Worm (Caenorhabditis elegans): ENCODE results near the gene otub-1.

otub-1 gene

DNA sequence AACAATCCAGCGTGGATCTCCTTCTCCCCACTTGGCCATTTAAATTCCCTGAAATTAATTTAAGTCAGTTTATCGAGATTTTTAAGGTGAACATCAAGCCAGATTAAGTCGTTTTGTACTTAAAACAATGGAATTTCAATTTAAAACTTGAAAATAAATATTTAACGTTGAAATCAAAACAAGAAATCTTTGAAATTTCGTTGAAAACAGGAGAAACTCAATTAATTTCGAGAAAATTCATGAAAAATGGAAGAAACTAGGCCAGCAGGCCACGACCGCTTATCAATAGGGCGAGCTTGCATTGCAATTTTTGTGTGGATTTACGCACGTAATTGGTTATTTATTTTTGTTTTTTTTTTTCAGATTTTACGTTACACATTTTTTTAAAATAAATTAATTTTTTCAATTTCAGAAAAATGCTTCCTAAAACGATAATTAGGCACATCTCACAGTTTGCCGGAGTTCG lies 19.3 kb downstream of the otub-1 start, which contains the start of the genes ahsa-1 and C01G10.7 (continued):
- no peak for TF ChIP-seq F44E2.7 (GFP tag; IDR thresholded peaks at IDR 0.05)
- peak; percentile 99 for TF ChIP-seq nhr-6 (tag; optimal IDR thresholded peaks at IDR 0.05)
- TF ChIP-seq madf-9 (GFP tag; conservative IDR thresholded peaks at IDR 0.05): peak; percentile 75
- TF ChIP-seq T20F7.1 (GFP tag; optimal IDR thresholded peaks at IDR 0.05): peak; percentile 87
- peak; percentile 8 for TF ChIP-seq nhr-10 (tag; optimal IDR thresholded peaks at IDR 0.05)
- TF ChIP-seq ctbp-1 (GFP tag; IDR thresholded peaks at IDR 0.05): no peak
- TF ChIP-seq lin-38 (GFP tag; IDR thresholded peaks at IDR 0.05): peak; percentile 99
- no peak for TF ChIP-seq ceh-82 (tag; optimal IDR thresholded peaks at IDR 0.05)
- TF ChIP-seq ces-1 (GFP tag; optimal IDR thresholded peaks at IDR 0.05): peak; percentile 60
- peak; percentile 49; the same call in 1 of the 2 replicates for TF ChIP-seq vab-7 (GFP tag; IDR thresholded peaks at IDR 0.05)
- peak; percentile 79 for TF ChIP-seq hmg-1.1 (GFP tag; IDR thresholded peaks at IDR 0.05)
- TF ChIP-seq skn-1 (tag; optimal IDR thresholded peaks at IDR 0.05): no peak
- TF ChIP-seq Y5F2A.4 (GFP tag; optimal IDR thresholded peaks at IDR 0.05): no peak
- peak; percentile 80 for TF ChIP-seq fkh-10 (GFP tag; optimal IDR thresholded peaks at IDR 0.05)
- no peak for TF ChIP-seq lin-1 (GFP tag; IDR thresholded peaks at IDR 0.05)
- no peak for TF ChIP-seq snpc-4 (tag; optimal IDR thresholded peaks at IDR 0.05)
- no peak for TF ChIP-seq Y75B8A.6 (GFP tag; IDR thresholded peaks at IDR 0.05)
- TF ChIP-seq ceh-32 (tag; optimal IDR thresholded peaks at IDR 0.05; ENCODE audit: poor library complexity): no peak
- peak; percentile 91 for TF ChIP-seq lin-15B (tag; optimal IDR thresholded peaks at IDR 0.05)
- TF ChIP-seq tag-97 (GFP tag; IDR thresholded peaks at IDR 0.05): 0 out of 2 replicates have a peak, but pooled peaks have one; percentile 12
- TF ChIP-seq tra-1 (GFP tag; IDR thresholded peaks at IDR 0.05): peak; percentile 58; the same call in 1 of the 2 replicates
- peak; percentile 66 for TF ChIP-seq nhr-11 (tag; optimal IDR thresholded peaks at IDR 0.05)
- TF ChIP-seq fos-1 (tag; optimal IDR thresholded peaks at IDR 0.05): no peak
- peak; percentile 88 for TF ChIP-seq nhr-77 (tag; optimal IDR thresholded peaks at IDR 0.05)
- no peak for TF ChIP-seq php-3 (GFP tag; IDR thresholded peaks at IDR 0.05)
- no peak for TF ChIP-seq ceh-28 (tag; optimal IDR thresholded peaks at IDR 0.05)
- TF ChIP-seq nhr-28 (tag; optimal IDR thresholded peaks at IDR 0.05): peak; percentile 64
- TF ChIP-seq F10B5.3 (tag; optimal IDR thresholded peaks at IDR 0.05): no peak
- TF ChIP-seq Y48G9A.11 (GFP tag; IDR thresholded peaks at IDR 0.05): peak; percentile 82
- peak; percentile 84 for TF ChIP-seq dpl-1 (GFP tag; optimal IDR thresholded peaks at IDR 0.05)
- no peak for TF ChIP-seq lin-39 (tag; optimal IDR thresholded peaks at IDR 0.05)
- TF ChIP-seq F49E8.2 (tag; optimal IDR thresholded peaks at IDR 0.05; ENCODE audit: borderline replicate concordance): peak; percentile 56
- TF ChIP-seq R02D3.7 (tag; optimal IDR thresholded peaks at IDR 0.05): peak; percentile 89
- peak; percentile 74 for TF ChIP-seq hlh-11 (tag; optimal IDR thresholded peaks at IDR 0.05)
- no peak for TF ChIP-seq daf-8 (GFP tag; IDR thresholded peaks at IDR 0.05)
- no peak for TF ChIP-seq unc-39 (tag; optimal IDR thresholded peaks at IDR 0.05)
- TF ChIP-seq set-16 (GFP tag; IDR thresholded peaks at IDR 0.05): no peak
- peak; percentile 45 to 64; a peak in 2 of 4 replicates for TF ChIP-seq madf-5 (GFP tag; IDR thresholded peaks at IDR 0.05)
- TF ChIP-seq nhr-111 (GFP tag; optimal IDR thresholded peaks at IDR 0.05): no peak
- no peak for TF ChIP-seq egl-27 (tag; optimal IDR thresholded peaks at IDR 0.05)
- TF ChIP-seq lsy-2 (tag; optimal IDR thresholded peaks at IDR 0.05): peak; percentile 64 to 94
- no peak for TF ChIP-seq nhr-102 (tag; optimal IDR thresholded peaks at IDR 0.05)
- no peak for TF ChIP-seq daf-19 (GFP tag; conservative IDR thresholded peaks at IDR 0.05)
- 0 out of 2 replicates have a peak, but pooled peaks have one; percentile 32 for TF ChIP-seq zfp-3 (GFP tag; conservative IDR thresholded peaks at IDR 0.05)
- TF ChIP-seq saeg-2 (GFP tag; IDR thresholded peaks at IDR 0.05): no peak
- no peak for TF ChIP-seq nhr-41 (GFP tag; IDR thresholded peaks at IDR 0.05)
- no peak for TF ChIP-seq ama-1 (optimal IDR thresholded peaks at IDR 0.05)
- TF ChIP-seq lin-29 (GFP tag; IDR thresholded peaks at IDR 0.05): no peak
- TF ChIP-seq hif-1 (tag; optimal IDR thresholded peaks at IDR 0.05): peak; percentile 60 to 98
- peak; percentile 46; the same call in 1 of the 2 replicates for TF ChIP-seq nhr-42 (GFP tag; IDR thresholded peaks at IDR 0.05)
- peak; percentile 70 for TF ChIP-seq F37D6.2 (tag; optimal IDR thresholded peaks at IDR 0.05)
- no peak for TF ChIP-seq dve-1 (tag; optimal IDR thresholded peaks at IDR 0.05; ENCODE audit: insufficient read depth)
